Worm (Caenorhabditis elegans): ENCODE results near the gene Y41E3.7.

Y41E3.7 gene

DNA sequence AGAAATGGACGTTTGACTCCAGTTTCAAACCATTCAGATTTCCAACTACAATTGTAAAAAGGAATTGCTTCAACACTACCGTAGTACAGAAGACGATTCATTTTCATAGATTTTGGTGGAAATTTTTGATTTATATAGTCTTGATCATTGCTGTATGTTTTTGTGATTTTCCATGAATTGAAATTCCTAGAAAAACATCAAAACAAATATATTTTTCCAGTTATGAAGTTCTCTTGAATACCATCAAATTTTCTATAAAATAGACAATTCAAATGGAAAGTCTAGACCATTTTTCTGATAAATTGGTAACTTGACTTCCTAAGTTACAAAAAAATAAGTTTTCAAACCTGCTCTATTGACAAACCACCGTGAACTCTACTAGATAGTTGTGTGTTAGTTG lies 55.0 kb downstream of the Y41E3.7 start, which contains the start of gene srt-48:
TSS of gene srt-48 (minus strand) at position 101 of the 400 bp plus-strand sequence.
- TF ChIP-seq attf-6 (GFP tag; IDR thresholded peaks at IDR 0.05) (no peak), nfya-2 (GFP tag; IDR thresholded peaks at IDR 0.05) (no peak), snpc-1.1 (tag; optimal IDR thresholded peaks at IDR 0.05; ENCODE audit: insufficient read depth) (no peak), hmg-20 (GFP tag; IDR thresholded peaks at IDR 0.05) (no peak), nhr-80 (tag; optimal IDR thresholded peaks at IDR 0.05) (no peak), akir-1 (GFP tag; optimal IDR thresholded peaks at IDR 0.05) (no peak), snpc-3.4 (tag; optimal IDR thresholded peaks at IDR 0.05) (no peak), K12H6.12 (tag; optimal IDR thresholded peaks at IDR 0.05) (no peak), pha-4 (tag; optimal IDR thresholded peaks at IDR 0.05) (no peak), Y53G8AR.9 (GFP tag; conservative IDR thresholded peaks at IDR 0.05) (no peak), ztf-28 (GFP tag; IDR thresholded peaks at IDR 0.05) (no peak), nfyb-1 (GFP tag; IDR thresholded peaks at IDR 0.05) (no peak), ZK185.1 (tag; optimal IDR thresholded peaks at IDR 0.05; ENCODE audit: poor library complexity, severe bottlenecking) (no peak), dpff-1 (tag; optimal IDR thresholded peaks at IDR 0.05) (no peak), dox-1 (GFP tag; IDR thresholded peaks at IDR 0.05) (no peak), let-526 (GFP tag; IDR thresholded peaks at IDR 0.05) (no peak), zim-3 (tag; optimal IDR thresholded peaks at IDR 0.05) (no peak), mxl-1 (tag; optimal IDR thresholded peaks at IDR 0.05) (no peak), aptf-3 (GFP tag; IDR thresholded peaks at IDR 0.05) (no peak), ceh-100 (GFP tag; IDR thresholded peaks at IDR 0.05) (no peak)

DNA sequence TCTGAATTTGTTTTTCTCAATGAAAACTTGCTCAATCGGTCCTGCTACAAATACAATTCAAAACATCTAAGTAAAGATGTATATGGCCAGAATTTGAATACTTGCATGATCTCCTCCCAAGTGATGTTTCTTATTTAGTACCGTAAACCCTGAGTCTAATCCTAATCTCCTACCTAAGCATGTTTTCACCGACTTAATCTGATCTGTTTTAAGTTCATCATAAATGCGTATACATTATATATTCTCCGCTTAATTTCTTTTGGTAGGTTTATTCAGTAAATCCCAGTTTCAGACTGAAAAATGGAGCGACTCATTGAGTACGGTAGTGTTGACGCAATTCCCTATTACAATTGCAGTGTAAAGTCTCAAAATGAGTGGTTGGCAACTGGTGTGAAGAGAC lies 60.6 kb downstream of the Y41E3.7 start, which contains the start of gene srt-50:
TSS of gene srt-50 (plus strand) at position 301 of the 400 bp plus-strand sequence.
- TF ChIP-seq nhr-27 (tag; optimal IDR thresholded peaks at IDR 0.05) (no peak), tbp1 (GFP tag; optimal IDR thresholded peaks at IDR 0.05) (no peak), ceh-40 (GFP tag; IDR thresholded peaks at IDR 0.05) (no peak), F52B5.7 (tag; optimal IDR thresholded peaks at IDR 0.05) (no peak), mcd-1 (GFP tag; IDR thresholded peaks at IDR 0.05) (no peak), gei-17 (GFP tag; optimal IDR thresholded peaks at IDR 0.05) (no peak), F33H1.4 (GFP tag; IDR thresholded peaks at IDR 0.05) (no peak), egl-18 (GFP tag; IDR thresholded peaks at IDR 0.05) (no peak), ztf-28 (GFP tag; IDR thresholded peaks at IDR 0.05) (no peak), madf-8 (GFP tag; conservative IDR thresholded peaks at IDR 0.05) (no peak), hlh-26 (GFP tag; conservative IDR thresholded peaks at IDR 0.05) (no peak), pha-4 (tag; optimal IDR thresholded peaks at IDR 0.05) (no peak), lsl-1 (GFP tag; optimal IDR thresholded peaks at IDR 0.05) (no peak), hmg-1.2 (GFP tag; IDR thresholded peaks at IDR 0.05) (no peak)

All from whole organism, young adult.